Fruit fly (Drosophila melanogaster): ENCODE measurements around the gene crp.

DNA sequence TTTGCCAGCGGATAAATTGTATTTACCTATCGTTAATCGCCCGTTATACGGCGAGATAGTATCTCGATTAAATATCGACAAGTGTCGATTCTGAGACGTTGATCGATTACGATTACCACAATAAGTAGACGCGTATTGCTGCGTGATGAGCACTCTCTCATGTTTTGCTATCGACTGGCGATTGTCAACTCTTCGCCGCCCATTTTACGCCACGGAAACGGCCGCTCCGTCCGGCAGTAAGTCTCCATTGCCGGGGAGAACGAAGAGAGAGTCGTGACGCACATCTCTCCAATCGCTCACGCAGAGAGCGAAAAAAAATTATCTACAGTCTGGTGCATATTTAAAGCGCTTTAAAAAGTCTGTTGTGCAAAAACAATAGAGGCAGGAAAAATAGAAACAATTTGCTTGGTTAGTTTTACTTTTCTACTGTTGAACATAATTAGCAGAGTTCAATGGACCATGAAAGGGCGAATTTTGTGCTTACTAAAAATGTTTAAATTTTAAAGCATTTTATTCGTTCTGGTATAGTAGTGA, 35.9 kb downstream of the crp start, which contains the start of gene CG46309:
- TF ChIP-seq N (GFP tag; optimal IDR thresholded peaks at IDR 0.05) = no peak
- no peak for TF ChIP-seq Jra (GFP tag; optimal IDR thresholded peaks at IDR 0.05)
- no peak for TF ChIP-seq GATAd (GFP tag; optimal IDR thresholded peaks at IDR 0.05)
- no peak for TF ChIP-seq CG9705 (GFP tag; optimal IDR thresholded peaks at IDR 0.05)
- TF ChIP-seq lola (GFP tag; optimal IDR thresholded peaks at IDR 0.05) = no peak
- no peak for TF ChIP-seq Abd-B (GFP tag; optimal IDR thresholded peaks at IDR 0.05)
- TF ChIP-seq Rel (GFP tag; optimal IDR thresholded peaks at IDR 0.05) = no peak
- no peak for TF ChIP-seq Rel (tag; optimal IDR thresholded peaks at IDR 0.05)
- peak; percentile 33 for TF ChIP-seq OdsH (GFP tag; optimal IDR thresholded peaks at IDR 0.05)
- TF ChIP-seq psq (GFP tag; optimal IDR thresholded peaks at IDR 0.05) = peak; percentile 31
- TF ChIP-seq Hnf4 (GFP tag; optimal IDR thresholded peaks at IDR 0.05) = peak; percentile 23

Measured in whole organism, wandering third instar larva.